Worm (Caenorhabditis elegans) whole organism, L4 larva: Measurements from ENCODE around the gene pha-2.

Experiments
- F49E8.2 ChIP-seq: sonication (generic microtip); optimal IDR thresholded peaks from 2 replicates; lab custom pipeline; 2016; ENCODE audit warnings: missing compliant biosample characterization, mild to moderate bottlenecking, missing genetic modification characterization, borderline replicate concordance
- Y105C5A.15 ChIP-seq: fragments of 200-800 bp; sonication (Bioruptor generic); IDR thresholded peaks from 2 replicates; pipeline ENCODE4 v1.3.6; 2022; ENCODE audit warnings: missing genetic modification characterization, missing compliant biosample characterization
- ama-1 ChIP-seq: fragments of 150-350 bp; optimal IDR thresholded peaks from 2 replicates; lab custom pipeline; 2014; ENCODE audit warnings: inconsistent platforms, mixed read lengths
- egl-27 ChIP-seq: sonication (generic microtip); optimal IDR thresholded peaks from 3 replicates; lab custom pipeline; 2017; ENCODE audit warnings: missing biosample characterization, missing genetic modification reagents, missing genetic modification characterization
- fos-1 ChIP-seq: fragments of 150-350 bp; optimal IDR thresholded peaks from 2 replicates; lab custom pipeline; 2014; ENCODE audit warnings: missing biosample characterization, missing genetic modification characterization
- hlh-30 ChIP-seq: sonication (generic microtip); optimal IDR thresholded peaks from 2 replicates; lab custom pipeline; 2017; ENCODE audit warnings: antibody characterized with exemption, mild to moderate bottlenecking, missing genetic modification characterization, missing compliant biosample characterization; ENCODE audit not compliant: insufficient read depth
- lin-29 ChIP-seq: fragments of 200-800 bp; sonication (Bioruptor generic); IDR thresholded peaks from 2 replicates; pipeline ENCODE4 v1.3.6; 2022; ENCODE audit warnings: missing genetic modification reagents, missing genetic modification characterization, missing compliant biosample characterization
- nhr-11 ChIP-seq: fragments of 150-350 bp; optimal IDR thresholded peaks from 2 replicates; lab custom pipeline; 2014; ENCODE audit warnings: missing biosample characterization, missing genetic modification characterization
- zip-2 ChIP-seq: fragments of 150-350 bp; optimal IDR thresholded peaks from 2 replicates; lab custom pipeline; 2014; ENCODE audit warnings: missing biosample characterization, missing genetic modification characterization
- ztf-11 ChIP-seq: fragments of 150-350 bp; optimal IDR thresholded peaks from 2 replicates; lab custom pipeline; 2014; ENCODE audit warnings: missing biosample characterization, missing genetic modification characterization

DNA sequence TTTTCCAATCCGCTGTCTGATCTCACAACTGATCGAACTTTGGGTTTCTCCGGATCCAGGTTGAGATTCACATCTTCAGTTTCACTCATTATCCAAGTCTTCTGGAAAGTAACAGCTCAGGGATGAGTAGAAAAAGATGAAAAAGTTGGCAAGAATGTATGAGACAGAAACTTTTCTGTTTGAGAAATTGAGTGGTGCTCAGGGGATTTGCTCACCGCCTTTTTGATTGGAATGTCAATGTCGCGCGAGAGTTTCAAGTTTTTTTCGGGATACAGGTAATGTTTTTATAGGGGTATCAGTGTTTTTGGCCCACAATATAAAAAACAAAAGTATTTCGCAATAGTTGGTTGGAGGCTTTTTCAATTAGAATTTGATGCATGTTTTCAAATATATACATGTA lies 15.6 kb downstream of the pha-2 start, which contains the start of gene unc-96:
- TF ChIP-seq ama-1 (lab: Kevin White, UChicago) (no peak), egl-27 (no peak), Y105C5A.15 (GFP tag; lab: Robert Waterston, UW) (no peak), hlh-30 (no peak), F49E8.2 (tag; lab: Kevin White, UChicago) (no peak), ztf-11 (no peak), zip-2 (tag; lab: Kevin White, UChicago) (no peak), fos-1 (tag; lab: Kevin White, UChicago) (no peak), nhr-11 (tag; lab: Kevin White, UChicago) (no peak), lin-29 (GFP tag; lab: Robert Waterston, UW) (no peak)
